Fruit fly (Drosophila melanogaster) whole organism, prepupa: ENCODE data around the gene Vps53.

Experiments used
- Blimp-1 ChIP-seq: fragments of 200-800 bp; sonication (Bioruptor generic); optimal IDR thresholded peaks from 3 replicates; lab custom pipeline; 2017; ENCODE audit warnings: missing biosample characterization, missing genetic modification characterization, mild to moderate bottlenecking, moderate library complexity, missing genetic modification reagents
- CG10631 ChIP-seq: fragments of 200-800 bp; sonication (Bioruptor generic); optimal IDR thresholded peaks from 2 replicates; lab custom pipeline; 2016; ENCODE audit warnings: missing biosample characterization, missing genetic modification characterization
- CG10669 ChIP-seq: fragments of 200-800 bp; sonication (Bioruptor generic); optimal IDR thresholded peaks from 3 replicates; lab custom pipeline; 2018; ENCODE audit warnings: missing biosample characterization, mild to moderate bottlenecking, missing genetic modification characterization, moderate library complexity
- CG11902 ChIP-seq: fragments of 200-800 bp; sonication (Bioruptor generic); optimal IDR thresholded peaks from 3 replicates; lab custom pipeline; 2016; ENCODE audit warnings: missing biosample characterization, missing genetic modification characterization
- CG15336 ChIP-seq: fragments of 200-800 bp; sonication (Bioruptor generic); IDR thresholded peaks from 2 replicates; pipeline ENCODE4 v1.3.6; 2022; ENCODE audit warnings: missing biosample characterization, missing genetic modification characterization
- CG1621 ChIP-seq: fragments of 200-800 bp; sonication (Bioruptor generic); optimal IDR thresholded peaks from 3 replicates; lab custom pipeline; 2018; ENCODE audit warnings: missing biosample characterization, mild to moderate bottlenecking, missing genetic modification characterization
- CG16779 ChIP-seq: fragments of 200-800 bp; sonication (Bioruptor generic); optimal IDR thresholded peaks from 3 replicates; lab custom pipeline; 2017; ENCODE audit warnings: missing biosample characterization, mild to moderate bottlenecking, missing genetic modification characterization
- CG3032 ChIP-seq: fragments of 200-800 bp; optimal IDR thresholded peaks from 2 replicates; lab custom pipeline; 2019; ENCODE audit warnings: missing biosample characterization, mild to moderate bottlenecking, missing genetic modification characterization, moderate library complexity
- CG31627 ChIP-seq: fragments of 200-800 bp; sonication (Bioruptor generic); optimal IDR thresholded peaks from 3 replicates; lab custom pipeline; 2016; ENCODE audit warnings: missing biosample characterization, missing genetic modification characterization
- CG32006 ChIP-seq: fragments of 200-800 bp; sonication (Bioruptor generic); optimal IDR thresholded peaks from 3 replicates; lab custom pipeline; 2017; ENCODE audit warnings: missing biosample characterization, mild to moderate bottlenecking, missing genetic modification characterization
- CG34406 ChIP-seq: fragments of 200-800 bp; sonication (Bioruptor generic); optimal IDR thresholded peaks from 3 replicates; lab custom pipeline; 2016; ENCODE audit warnings: missing biosample characterization, missing genetic modification characterization
- CG3919 ChIP-seq: fragments of 200-800 bp; sonication (Bioruptor generic); optimal IDR thresholded peaks from 3 replicates; lab custom pipeline; 2016; ENCODE audit warnings: missing biosample characterization, missing genetic modification characterization
- CG4318 ChIP-seq: fragments of 200-800 bp; sonication (Bioruptor generic); optimal IDR thresholded peaks from 3 replicates; lab custom pipeline; 2017; ENCODE audit warnings: missing biosample characterization, mild to moderate bottlenecking, missing genetic modification characterization
- CG6276 ChIP-seq: fragments of 200-800 bp; sonication (Bioruptor generic); optimal IDR thresholded peaks from 2 replicates; lab custom pipeline; 2017; ENCODE audit warnings: missing biosample characterization, mild to moderate bottlenecking, missing genetic modification characterization
- CG6792 ChIP-seq: fragments of 200-800 bp; sonication (Bioruptor generic); optimal IDR thresholded peaks from 3 replicates; lab custom pipeline; 2016; ENCODE audit warnings: missing biosample characterization, missing genetic modification characterization
- CG6854 ChIP-seq: fragments of 200-800 bp; sonication (Bioruptor generic); optimal IDR thresholded peaks from 2 replicates; lab custom pipeline; 2017; ENCODE audit warnings: missing biosample characterization, mild to moderate bottlenecking, missing genetic modification characterization
- CG7368 ChIP-seq: fragments of 200-800 bp; sonication (Bioruptor generic); optimal IDR thresholded peaks from 3 replicates; lab custom pipeline; 2016; ENCODE audit warnings: missing biosample characterization, missing genetic modification characterization
- CG8119 ChIP-seq: fragments of 200-800 bp; sonication (Bioruptor generic); IDR thresholded peaks from 3 replicates; pipeline ENCODE4 v1.3.6; 2022; ENCODE audit warnings: missing biosample characterization, missing genetic modification characterization
- CG8319 ChIP-seq: fragments of 200-800 bp; sonication (Bioruptor generic); optimal IDR thresholded peaks from 3 replicates; lab custom pipeline; 2016; ENCODE audit warnings: missing biosample characterization, missing genetic modification characterization
- CG8632 ChIP-seq: fragments of 200-800 bp; sonication (Bioruptor generic); optimal IDR thresholded peaks from 3 replicates; lab custom pipeline; 2016; ENCODE audit warnings: missing biosample characterization, missing genetic modification characterization
- CG9139 ChIP-seq: fragments of 200-800 bp; sonication (Bioruptor generic); optimal IDR thresholded peaks from 3 replicates; lab custom pipeline; 2017; ENCODE audit warnings: missing biosample characterization, mild to moderate bottlenecking, missing genetic modification characterization
- Eip75B ChIP-seq: fragments of 200-800 bp; sonication (Bioruptor generic); optimal IDR thresholded peaks from 3 replicates; lab custom pipeline; 2016; ENCODE audit warnings: missing biosample characterization, missing genetic modification characterization
- Eip78C ChIP-seq: fragments of 200-800 bp; sonication (Bioruptor generic); peaks from one replicate; lab custom pipeline; 2016; ENCODE audit warnings: missing biosample characterization, missing genetic modification characterization
- Ets21C ChIP-seq: fragments of 200-800 bp; sonication (Bioruptor generic); optimal IDR thresholded peaks from 3 replicates; lab custom pipeline; 2016; ENCODE audit warnings: missing biosample characterization, missing genetic modification characterization
- Ets96B ChIP-seq: fragments of 200-800 bp; optimal IDR thresholded peaks from 2 replicates; lab custom pipeline; 2019; ENCODE audit warnings: missing biosample characterization, mild to moderate bottlenecking, missing genetic modification characterization, moderate library complexity
- Gug ChIP-seq: fragments of 200-800 bp; sonication (Bioruptor generic); IDR thresholded peaks from 2 replicates; pipeline ENCODE4 v1.3.6; 2022; ENCODE audit warnings: missing biosample characterization, missing genetic modification characterization
- Hr38 ChIP-seq: sonication (Bioruptor generic); optimal IDR thresholded peaks from 2 replicates; lab custom pipeline; 2016; ENCODE audit warnings: missing biosample characterization, missing genetic modification characterization
- Hr39 ChIP-seq: fragments of 200-800 bp; sonication (Bioruptor generic); optimal IDR thresholded peaks from 2 replicates; lab custom pipeline; 2016; ENCODE audit warnings: missing biosample characterization, missing genetic modification characterization
- Hr4 ChIP-seq: fragments of 200-800 bp; sonication (Bioruptor generic); optimal IDR thresholded peaks from 3 replicates; lab custom pipeline; 2016; ENCODE audit warnings: missing biosample characterization, missing genetic modification characterization
- Lpt ChIP-seq: fragments of 200-800 bp; sonication (Bioruptor generic); optimal IDR thresholded peaks from 3 replicates; lab custom pipeline; 2016; ENCODE audit warnings: missing biosample characterization, missing genetic modification characterization
- Met ChIP-seq: fragments of 200-800 bp; sonication (Bioruptor generic); optimal IDR thresholded peaks from 3 replicates; lab custom pipeline; 2016; ENCODE audit warnings: missing biosample characterization, missing genetic modification characterization
- OdsH ChIP-seq: fragments of 200-800 bp; sonication (Bioruptor generic); optimal IDR thresholded peaks from 3 replicates; lab custom pipeline; 2016; ENCODE audit warnings: missing biosample characterization, missing genetic modification characterization
- Smox ChIP-seq: fragments of 200-800 bp; sonication (Bioruptor generic); optimal IDR thresholded peaks from 3 replicates; lab custom pipeline; 2016; ENCODE audit warnings: missing biosample characterization, missing genetic modification characterization
- Sox102F ChIP-seq: fragments of 200-800 bp; sonication (Bioruptor generic); optimal IDR thresholded peaks from 2 replicates; lab custom pipeline; 2016; ENCODE audit warnings: missing biosample characterization, mild to moderate bottlenecking, missing genetic modification characterization
- Sox14 ChIP-seq: fragments of 200-800 bp; sonication (Bioruptor generic); optimal IDR thresholded peaks from 3 replicates; lab custom pipeline; 2016; ENCODE audit warnings: missing biosample characterization, missing genetic modification characterization
- Sox15 ChIP-seq: fragments of 200-800 bp; sonication (Bioruptor generic); optimal IDR thresholded peaks from 3 replicates; lab custom pipeline; 2016; ENCODE audit warnings: missing biosample characterization, missing genetic modification characterization
- achi ChIP-seq: fragments of 200-800 bp; sonication (Bioruptor generic); optimal IDR thresholded peaks from 3 replicates; lab custom pipeline; 2016; ENCODE audit warnings: missing biosample characterization, missing genetic modification characterization
- acj6 ChIP-seq: fragments of 200-800 bp; sonication (Bioruptor generic); optimal IDR thresholded peaks from 3 replicates; lab custom pipeline; 2016; ENCODE audit warnings: missing biosample characterization, missing genetic modification characterization
- cyc ChIP-seq: fragments of 200-800 bp; sonication (Bioruptor generic); optimal IDR thresholded peaks from 3 replicates; lab custom pipeline; 2016; ENCODE audit warnings: missing biosample characterization, missing genetic modification characterization
- dac ChIP-seq: fragments of 200-800 bp; sonication (Bioruptor generic); optimal IDR thresholded peaks from 2 replicates; lab custom pipeline; 2017; ENCODE audit warnings: missing biosample characterization, mild to moderate bottlenecking, missing genetic modification characterization
- dsx ChIP-seq: fragments of 200-800 bp; optimal IDR thresholded peaks from 3 replicates; lab custom pipeline; 2019; ENCODE audit warnings: missing biosample characterization, mild to moderate bottlenecking, missing genetic modification characterization, moderate library complexity; ENCODE audit not compliant: poor library complexity, severe bottlenecking
- eg ChIP-seq: fragments of 200-800 bp; sonication (Bioruptor generic); IDR thresholded peaks from 3 replicates; pipeline ENCODE4 v1.3.6; 2022; ENCODE audit warnings: missing biosample characterization, missing genetic modification characterization
- esn ChIP-seq: fragments of 200-800 bp; sonication (Bioruptor generic); optimal IDR thresholded peaks from 2 replicates; lab custom pipeline; 2016; ENCODE audit warnings: missing biosample characterization, mild to moderate bottlenecking, missing genetic modification characterization, moderate library complexity
- fd59A ChIP-seq: fragments of 200-800 bp; sonication (Bioruptor generic); optimal IDR thresholded peaks from 2 replicates; lab custom pipeline; 2017; ENCODE audit warnings: missing biosample characterization, mild to moderate bottlenecking, missing genetic modification characterization, missing genetic modification reagents
- lz ChIP-seq: fragments of 200-800 bp; sonication (Bioruptor generic); optimal IDR thresholded peaks from 3 replicates; lab custom pipeline; 2016; ENCODE audit warnings: missing biosample characterization, missing genetic modification characterization
- net ChIP-seq: fragments of 200-800 bp; sonication (Bioruptor generic); optimal IDR thresholded peaks from 3 replicates; lab custom pipeline; 2016; ENCODE audit warnings: missing biosample characterization, missing genetic modification characterization
- pdm3 ChIP-seq: fragments of 200-800 bp; sonication (Bioruptor generic); optimal IDR thresholded peaks from 3 replicates; lab custom pipeline; 2016; ENCODE audit warnings: missing biosample characterization, missing genetic modification characterization
- salr ChIP-seq, 2 experiments: fragments of 200-800 bp; sonication (Bioruptor generic); optimal IDR thresholded peaks; 3 replicates each; lab custom pipeline; 2016 to 2018; ENCODE audit warnings: missing biosample characterization in 2 of 2, missing genetic modification characterization in 2 of 2, mild to moderate bottlenecking in 1 of 2
- ss ChIP-seq, 2 experiments: fragments of 200-800 bp; sonication (Bioruptor generic); optimal IDR thresholded peaks; 2 replicates in 1 of 2; 3 replicates in 1 of 2; lab custom pipeline; 2017 to 2018; ENCODE audit warnings: mild to moderate bottlenecking in 2 of 2, missing biosample characterization in 2 of 2, missing genetic modification characterization in 2 of 2, moderate library complexity in 1 of 2
- vri ChIP-seq: fragments of 200-800 bp; sonication (Bioruptor generic); optimal IDR thresholded peaks from 3 replicates; lab custom pipeline; 2016; ENCODE audit warnings: missing biosample characterization, mild to moderate bottlenecking, missing genetic modification characterization

Gene Vps53

dm6 chr2L:4416903-4417302, 31.0 kb upstream of the Vps53 start (continued):
- TF ChIP-seq CG10631, result peak; percentile 37
- TF ChIP-seq CG4318 (GFP tag; lab: Kevin White, UChicago), result peak; percentile 33
- TF ChIP-seq achi, result peak; percentile 40
- TF ChIP-seq CG32006 (GFP tag; lab: Kevin White, UChicago), result peak; percentile 51
- TF ChIP-seq Gug (GFP tag; lab: Robert Waterston, UW), result 0 out of 2 replicates have a peak, but pooled peaks have one; percentile 21
- TF ChIP-seq CG8319, result peak; percentile 25
- TF ChIP-seq salr (GFP tag; optimal IDR thresholded peaks at IDR 0.05; lab: Kevin White, UChicago), result no peak
- no peak for TF ChIP-seq vri (GFP tag; lab: Kevin White, UChicago)

dm6 chr2L:4416089-4416488, 30.2 kb upstream of the Vps53 start:
- TF ChIP-seq CG3919 (GFP tag; lab: Kevin White, UChicago) (peak; percentile 53), Met (GFP tag; lab: Kevin White, UChicago) (peak; percentile 43), fd59A (GFP tag; lab: Kevin White, UChicago) (peak; percentile 21), esn (GFP tag; lab: Kevin White, UChicago) (no peak), net (GFP tag; lab: Kevin White, UChicago) (peak; percentile 40), CG1621 (tag; lab: Kevin White, UChicago) (peak; percentile 32), vri (GFP tag; lab: Kevin White, UChicago) (no peak), CG6854 (no peak), CG16779 (tag; lab: Kevin White, UChicago) (no peak), CG8319 (no peak), Eip75B (GFP tag; lab: Kevin White, UChicago) (peak; percentile 53), Blimp-1 (GFP tag; lab: Kevin White, UChicago) (no peak), Ets21C (GFP tag; lab: Kevin White, UChicago) (peak; percentile 23), lz (GFP tag; lab: Kevin White, UChicago) (peak; percentile 10), Gug (GFP tag; lab: Robert Waterston, UW) (no peak), acj6 (GFP tag; lab: Kevin White, UChicago) (peak; percentile 23), cyc (GFP tag; lab: Kevin White, UChicago) (peak; percentile 32), CG3032 (tag; lab: Kevin White, UChicago) (no peak), Sox15 (GFP tag; lab: Kevin White, UChicago) (peak; percentile 6), CG6276 (GFP tag; lab: Kevin White, UChicago) (peak; percentile 17), Smox (GFP tag; lab: Kevin White, UChicago) (peak; percentile 13), Sox14 (GFP tag; lab: Kevin White, UChicago) (peak; percentile 43), CG8119 (GFP tag; lab: Robert Waterston, UW) (0 out of 3 replicates have a peak, but pooled peaks have one; percentile 24), CG10631 (peak; percentile 43), CG7368 (GFP tag; lab: Kevin White, UChicago) (peak; percentile 33), Hr4 (GFP tag; lab: Kevin White, UChicago) (peak; percentile 47), pdm3 (peak; percentile 48), eg (GFP tag; lab: Robert Waterston, UW) (peak; percentile 45; the same call in 1 of the 3 replicates), Hr38 (no peak), ss (GFP tag; optimal IDR thresholded peaks at IDR 0.05; lab: Kevin White, UChicago) (peak in 1 of 2 experiments; percentile 33), CG31627 (GFP tag; lab: Kevin White, UChicago) (peak; percentile 11), CG11902 (no peak), OdsH (GFP tag; lab: Kevin White, UChicago) (peak; percentile 50), Lpt (peak; percentile 23), Ets96B (tag; lab: Kevin White, UChicago) (peak; percentile 62), dsx (GFP tag; lab: Kevin White, UChicago) (peak; percentile 32), CG10669 (GFP tag; lab: Kevin White, UChicago) (peak; percentile 48), CG15336 (peak; percentile 36; the same call in 1 of the 2 replicates), Eip78C (GFP tag; lab: Kevin White, UChicago) (peak; percentile 79), CG6792 (peak; percentile 26), dac (GFP tag; lab: Kevin White, UChicago) (no peak), Sox102F (GFP tag; lab: Kevin White, UChicago) (peak; percentile 25), CG8632 (no peak), Hr39 (peak; percentile 35), CG34406 (peak; percentile 18), CG9139 (no peak)
